Fruit fly (Drosophila melanogaster): Measurements from ENCODE around the gene oaf.

DNA sequence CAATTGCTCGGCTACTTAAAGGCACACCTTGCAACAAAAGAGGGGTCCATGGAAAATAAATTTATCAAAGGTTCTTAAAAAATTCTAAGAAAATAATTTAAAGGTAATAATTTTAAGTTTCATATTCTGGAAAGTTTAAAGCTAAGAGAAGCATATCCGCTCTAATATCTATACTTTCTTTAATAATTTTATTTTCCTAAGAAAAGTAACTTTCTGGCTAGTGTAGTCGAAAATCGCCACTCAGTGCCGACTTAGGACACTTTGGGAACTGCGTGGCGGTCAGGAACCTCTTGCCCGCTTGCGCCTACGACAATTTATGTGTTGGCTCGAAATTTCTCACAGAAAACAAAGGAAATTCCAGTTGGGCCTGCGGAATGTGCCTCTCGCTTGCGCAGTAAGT lies 26.4 kb upstream of the oaf start:
- TF ChIP-seq Crg-1 (GFP tag; optimal IDR thresholded peaks at IDR 0.05) (no peak), Hr96 (GFP tag; optimal IDR thresholded peaks at IDR 0.05) (no peak), tj (GFP tag; optimal IDR thresholded peaks at IDR 0.05) (no peak), pad (GFP tag; optimal IDR thresholded peaks at IDR 0.05) (no peak), kay (GFP tag; ENCODE audit: borderline replicate concordance) (no peak), CG1620 (GFP tag; optimal IDR thresholded peaks at IDR 0.05) (no peak), CG33017 (tag; optimal IDR thresholded peaks at IDR 0.05) (no peak), CG5204 (GFP tag; optimal IDR thresholded peaks at IDR 0.05) (no peak), bab1 (GFP tag; optimal IDR thresholded peaks at IDR 0.05) (no peak), CG7101 (tag; optimal IDR thresholded peaks at IDR 0.05) (no peak), cic (GFP tag; optimal IDR thresholded peaks at IDR 0.05) (no peak), CG7045 (GFP tag; optimal IDR thresholded peaks at IDR 0.05) (no peak), toe (GFP tag; optimal IDR thresholded peaks at IDR 0.05) (no peak)
